Worm (Caenorhabditis elegans) whole organism, late embryonic: ENCODE measurements around the gene tmed-10.

ENCODE experiments used
- C08G9.2 ChIP-seq: sonication (generic microtip); optimal IDR thresholded peaks from 2 replicates; lab custom pipeline; 2016; ENCODE audit warnings: mild to moderate bottlenecking, missing genetic modification characterization, moderate library complexity, missing compliant biosample characterization
- F13H6.1 ChIP-seq: sonication (generic microtip); optimal IDR thresholded peaks from 2 replicates; lab custom pipeline; 2016; ENCODE audit warnings: missing genetic modification characterization, missing compliant biosample characterization
- K02D7.2 ChIP-seq: sonication (generic microtip); optimal IDR thresholded peaks from 2 replicates; lab custom pipeline; 2017; ENCODE audit warnings: mild to moderate bottlenecking, missing genetic modification characterization, missing compliant biosample characterization
- K09A11.1 ChIP-seq: sonication (generic microtip); optimal IDR thresholded peaks from 2 replicates; lab custom pipeline; 2017; ENCODE audit warnings: antibody characterized with exemption, mild to moderate bottlenecking, missing genetic modification characterization, missing compliant biosample characterization; ENCODE audit not compliant: insufficient read depth
- T23F11.4 ChIP-seq: fragments of 200-800 bp; sonication (Bioruptor generic); optimal IDR thresholded peaks from 2 replicates; lab custom pipeline; 2018; ENCODE audit warnings: mild to moderate bottlenecking, missing genetic modification characterization, missing compliant biosample characterization
- ceh-18 ChIP-seq: sonication (generic microtip); optimal IDR thresholded peaks from 2 replicates; lab custom pipeline; 2016; ENCODE audit warnings: missing genetic modification characterization, missing compliant biosample characterization
- ceh-22 ChIP-seq: sonication (generic microtip); optimal IDR thresholded peaks from 2 replicates; lab custom pipeline; 2017; ENCODE audit warnings: missing biosample characterization, missing genetic modification characterization
- ceh-30 ChIP-seq: fragments of 150-350 bp; optimal IDR thresholded peaks from 2 replicates; lab custom pipeline; 2014; ENCODE audit warnings: missing biosample characterization, missing genetic modification characterization
- ceh-45 ChIP-seq: fragments of 200-800 bp; sonication (Bioruptor generic); IDR thresholded peaks from 2 replicates; pipeline ENCODE4 v1.3.6; 2022; ENCODE audit warnings: missing genetic modification reagents, missing genetic modification characterization, missing compliant biosample characterization
- ceh-9 ChIP-seq: sonication (generic microtip); optimal IDR thresholded peaks from 2 replicates; lab custom pipeline; 2016; ENCODE audit warnings: mild to moderate bottlenecking, missing genetic modification characterization, inconsistent platforms, missing compliant biosample characterization
- che-1 ChIP-seq: sonication (generic microtip); optimal IDR thresholded peaks from 2 replicates; lab custom pipeline; 2016; ENCODE audit warnings: mild to moderate bottlenecking, missing genetic modification characterization, missing compliant biosample characterization
- dmd-4 ChIP-seq: sonication (generic microtip); optimal IDR thresholded peaks from 2 replicates; lab custom pipeline; 2016; ENCODE audit warnings: borderline replicate concordance, missing genetic modification characterization, missing compliant biosample characterization
- dve-1 ChIP-seq: sonication (generic microtip); optimal IDR thresholded peaks from 2 replicates; lab custom pipeline; 2017; ENCODE audit warnings: antibody characterized with exemption, mild to moderate bottlenecking, missing genetic modification characterization, missing compliant biosample characterization
- elt-2 ChIP-seq: sonication (generic microtip); optimal IDR thresholded peaks from 2 replicates; lab custom pipeline; 2016; ENCODE audit warnings: missing genetic modification reagents, missing genetic modification characterization, missing compliant biosample characterization
- elt-4 ChIP-seq: sonication (generic microtip); optimal IDR thresholded peaks from 2 replicates; lab custom pipeline; 2016; ENCODE audit warnings: missing genetic modification characterization, missing compliant biosample characterization
- eyg-1 ChIP-seq: sonication (generic microtip); optimal IDR thresholded peaks from 2 replicates; lab custom pipeline; 2016; ENCODE audit warnings: missing genotype, missing genetic modification characterization, missing compliant biosample characterization
- fax-1 ChIP-seq: sonication (generic microtip); optimal IDR thresholded peaks from 2 replicates; lab custom pipeline; 2016; ENCODE audit warnings: missing genotype, missing genetic modification characterization, missing compliant biosample characterization
- fkh-10 ChIP-seq: fragments of 150-350 bp; optimal IDR thresholded peaks from 2 replicates; lab custom pipeline; 2014; ENCODE audit warnings: missing biosample characterization, missing genetic modification reagents, missing genetic modification characterization
- fkh-6 ChIP-seq: sonication (generic microtip); optimal IDR thresholded peaks from 2 replicates; lab custom pipeline; 2016; ENCODE audit warnings: missing genetic modification characterization, missing compliant biosample characterization
- gmeb-2 ChIP-seq: sonication (generic microtip); optimal IDR thresholded peaks from 2 replicates; lab custom pipeline; 2016; ENCODE audit warnings: missing genetic modification characterization, inconsistent platforms, missing compliant biosample characterization
- hlh-13 ChIP-seq: fragments of 200-800 bp; sonication (Bioruptor generic); optimal IDR thresholded peaks from 2 replicates; lab custom pipeline; 2018; ENCODE audit warnings: mild to moderate bottlenecking, missing genetic modification characterization, missing compliant biosample characterization
- hlh-15 ChIP-seq: sonication (generic microtip); optimal IDR thresholded peaks from 2 replicates; lab custom pipeline; 2016; ENCODE audit warnings: missing genetic modification characterization, missing compliant biosample characterization
- lim-6 ChIP-seq: sonication (generic microtip); optimal IDR thresholded peaks from 2 replicates; lab custom pipeline; 2016; ENCODE audit warnings: missing genetic modification characterization, missing compliant biosample characterization
- lin-11 ChIP-seq: fragments of 200-800 bp; sonication (Bioruptor generic); optimal IDR thresholded peaks from 2 replicates; lab custom pipeline; 2018; ENCODE audit warnings: mild to moderate bottlenecking, missing genetic modification characterization, missing compliant biosample characterization
- madf-2 ChIP-seq: sonication (generic microtip); optimal IDR thresholded peaks from 2 replicates; lab custom pipeline; 2017; ENCODE audit warnings: missing genetic modification characterization, missing compliant biosample characterization
- mec-3 ChIP-seq: sonication (generic microtip); optimal IDR thresholded peaks from 2 replicates; lab custom pipeline; 2016; ENCODE audit warnings: borderline replicate concordance, missing genetic modification characterization, missing compliant biosample characterization
- nfya-1 ChIP-seq: sonication (generic microtip); optimal IDR thresholded peaks from 2 replicates; lab custom pipeline; 2017; ENCODE audit warnings: missing genetic modification characterization, mild to moderate bottlenecking, missing compliant biosample characterization, antibody characterized with exemption, moderate library complexity
- nhr-11 ChIP-seq: fragments of 150-350 bp; optimal IDR thresholded peaks from 2 replicates; lab custom pipeline; 2014; ENCODE audit warnings: missing biosample characterization, missing genetic modification characterization
- nhr-232 ChIP-seq: sonication (generic microtip); optimal IDR thresholded peaks from 2 replicates; lab custom pipeline; 2016; ENCODE audit warnings: missing genetic modification characterization, missing compliant biosample characterization
- npax-4 ChIP-seq: sonication (generic microtip); optimal IDR thresholded peaks from 2 replicates; lab custom pipeline; 2016; ENCODE audit warnings: missing genetic modification characterization, missing compliant biosample characterization
- pag-3 ChIP-seq: sonication (generic microtip); optimal IDR thresholded peaks from 2 replicates; lab custom pipeline; 2016; ENCODE audit warnings: missing compliant biosample characterization, missing genetic modification characterization, borderline replicate concordance
- pax-1 ChIP-seq: fragments of 150-350 bp; optimal IDR thresholded peaks from 2 replicates; lab custom pipeline; 2014; ENCODE audit warnings: missing biosample characterization, missing genetic modification characterization
- pha-2 ChIP-seq: sonication (generic microtip); optimal IDR thresholded peaks from 2 replicates; lab custom pipeline; 2017; ENCODE audit warnings: mild to moderate bottlenecking, missing genetic modification characterization, missing compliant biosample characterization
- pha-4 ChIP-seq: fragments of 150-350 bp; optimal IDR thresholded peaks from 2 replicates; lab custom pipeline; 2018; ENCODE audit warnings: missing biosample characterization, missing genetic modification reagents, missing genetic modification characterization
- pqm-1 ChIP-seq: sonication (generic microtip); optimal IDR thresholded peaks from 2 replicates; lab custom pipeline; 2016; ENCODE audit warnings: missing genetic modification characterization, missing compliant biosample characterization
- ref-2 ChIP-seq: sonication (generic microtip); optimal IDR thresholded peaks from 2 replicates; lab custom pipeline; 2016; ENCODE audit warnings: missing genetic modification characterization, missing compliant biosample characterization
- sdc-2 ChIP-seq: sonication (generic microtip); optimal IDR thresholded peaks from 2 replicates; lab custom pipeline; 2016; ENCODE audit warnings: missing genotype, missing genetic modification characterization, missing compliant biosample characterization
- sox-2 ChIP-seq: fragments of 200-800 bp; sonication (Bioruptor generic); IDR thresholded peaks from 2 replicates; pipeline ENCODE4 v1.3.6; 2022; ENCODE audit warnings: missing genetic modification reagents, missing genetic modification characterization, missing compliant biosample characterization
- syd-9 ChIP-seq: sonication (generic microtip); optimal IDR thresholded peaks from 2 replicates; lab custom pipeline; 2016; ENCODE audit warnings: mild to moderate bottlenecking, missing genetic modification characterization, moderate library complexity, missing compliant biosample characterization
- tbx-2 ChIP-seq: sonication (generic microtip); optimal IDR thresholded peaks from 2 replicates; lab custom pipeline; 2016; ENCODE audit warnings: missing genetic modification characterization, missing compliant biosample characterization
- tbx-7 ChIP-seq: sonication (generic microtip); optimal IDR thresholded peaks from 2 replicates; lab custom pipeline; 2016; ENCODE audit warnings: missing genotype, missing genetic modification characterization, missing compliant biosample characterization
- unc-3 ChIP-seq, 2 experiments: fragments of 200-800 bp in 1 of 2; sonication (Bioruptor generic) in 1 of 2; sonication (generic microtip) in 1 of 2; conservative IDR thresholded peaks in 1 of 2; optimal IDR thresholded peaks in 1 of 2; 2 replicates each; pipeline versions ENCODE4 v1.3.6 to Lab custom; 2016 to 2022; ENCODE audit warnings: missing compliant biosample characterization in 2 of 2, missing genetic modification characterization in 2 of 2, missing genetic modification reagents in 1 of 2
- unc-42 ChIP-seq: sonication (generic microtip); optimal IDR thresholded peaks from 2 replicates; lab custom pipeline; 2016; ENCODE audit warnings: missing genotype, missing genetic modification characterization, missing compliant biosample characterization
- zip-5 ChIP-seq: sonication (generic microtip); optimal IDR thresholded peaks from 2 replicates; lab custom pipeline; 2016; ENCODE audit warnings: missing genetic modification characterization, missing compliant biosample characterization
- ztf-16 ChIP-seq: sonication (generic microtip); optimal IDR thresholded peaks from 2 replicates; lab custom pipeline; 2017; ENCODE audit warnings: missing genetic modification characterization, missing compliant biosample characterization

The tmed-10 gene

DNA sequence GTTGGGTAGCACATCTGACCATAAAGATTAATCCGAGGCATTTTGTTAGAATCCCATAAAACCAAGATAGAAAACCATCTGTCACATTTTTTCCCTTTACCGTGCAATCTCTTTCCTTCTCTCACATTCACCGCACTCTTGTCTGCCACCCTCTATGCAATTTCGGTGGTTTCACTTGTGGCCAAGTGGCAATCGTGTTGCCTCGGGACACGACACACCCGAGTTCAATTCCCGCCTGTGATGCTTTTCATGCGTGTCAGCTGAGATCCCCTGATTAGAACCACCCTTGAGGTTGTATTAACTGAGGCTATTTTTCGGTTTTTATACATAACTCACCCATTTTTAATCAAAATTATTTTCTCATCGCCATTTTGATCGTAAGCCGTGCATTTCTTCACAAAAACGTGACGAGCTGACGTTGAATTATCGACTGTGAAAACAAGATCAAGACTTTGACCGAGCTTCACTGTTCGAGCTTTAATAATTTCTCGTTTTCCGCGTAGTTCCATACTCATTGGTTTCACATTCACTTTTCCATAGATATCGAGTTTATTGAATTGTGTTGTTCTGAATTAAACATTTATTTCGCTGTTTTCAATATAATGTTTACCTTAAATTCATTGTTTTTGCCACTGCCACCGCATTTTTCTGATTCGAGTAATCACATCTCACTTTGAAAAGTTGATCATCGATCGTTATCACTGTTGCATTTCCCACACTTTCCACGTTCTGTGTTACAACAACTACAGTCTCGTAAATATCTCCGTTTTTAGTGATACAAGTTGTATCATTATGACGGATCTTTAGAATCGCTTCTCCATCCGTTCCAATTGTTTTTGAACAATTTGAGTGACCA, 12.5 kb downstream of the tmed-10 start (continued):
- TF ChIP-seq npax-4 (tag; lab: Kevin White, UChicago) (peak; percentile 97), nhr-11 (tag; lab: Kevin White, UChicago) (no peak), ceh-18 (tag; lab: Kevin White, UChicago) (peak; percentile 96), elt-4 (tag; lab: Kevin White, UChicago) (peak; percentile 97), elt-2 (tag; lab: Kevin White, UChicago) (peak; percentile 100), unc-42 (tag; lab: Kevin White, UChicago) (peak; percentile 86), ceh-45 (GFP tag; lab: Robert Waterston, UW) (peak; percentile 99), dmd-4 (tag; lab: Kevin White, UChicago) (peak; percentile 98), madf-2 (tag; lab: Kevin White, UChicago) (peak; percentile 97), hlh-13 (GFP tag; lab: Kevin White, UChicago) (peak; percentile 99), eyg-1 (tag; lab: Kevin White, UChicago) (peak; percentile 98), zip-5 (tag; lab: Kevin White, UChicago) (peak; percentile 90), ceh-9 (tag; lab: Kevin White, UChicago) (peak; percentile 98), sox-2 (GFP tag; lab: Robert Waterston, UW) (peak; percentile 98), lin-11 (peak; percentile 97), unc-3 (GFP tag; conservative IDR thresholded peaks at IDR 0.05; lab: Robert Waterston, UW) (peak; percentile 99), unc-3 (tag; optimal IDR thresholded peaks at IDR 0.05; lab: Kevin White, UChicago) (peak; percentile 95), nfya-1 (tag; lab: Kevin White, UChicago) (peak; percentile 91), dve-1 (peak; percentile 99), tbx-7 (peak; percentile 77), fkh-6 (tag; lab: Kevin White, UChicago) (peak; percentile 96), C08G9.2 (peak; percentile 99), sdc-2 (tag; lab: Kevin White, UChicago) (peak; percentile 95), T23F11.4 (GFP tag; lab: Kevin White, UChicago) (peak; percentile 100), tbx-2 (tag; lab: Kevin White, UChicago) (peak; percentile 99), gmeb-2 (tag; lab: Kevin White, UChicago) (peak; percentile 99), F13H6.1 (tag; lab: Kevin White, UChicago) (peak; percentile 99), K02D7.2 (tag; lab: Kevin White, UChicago) (peak; percentile 100), fax-1 (peak; percentile 96), K09A11.1 (tag; lab: Kevin White, UChicago) (peak; percentile 98), lim-6 (tag; lab: Kevin White, UChicago) (peak; percentile 99), hlh-15 (peak; percentile 98), mec-3 (tag; lab: Kevin White, UChicago) (peak; percentile 88), che-1 (tag; lab: Kevin White, UChicago) (peak; percentile 98), pha-4 (no peak), nhr-232 (tag; lab: Kevin White, UChicago) (peak; percentile 99), pag-3 (tag; lab: Kevin White, UChicago) (peak; percentile 92), ceh-30 (peak; percentile 96), pqm-1 (tag; lab: Kevin White, UChicago) (peak; percentile 98), fkh-10 (GFP tag; lab: Kevin White, UChicago) (peak; percentile 85), ztf-16 (peak; percentile 97), ceh-22 (tag; lab: Kevin White, UChicago) (peak; percentile 97), ref-2 (tag; lab: Kevin White, UChicago) (peak; percentile 97), syd-9 (peak; percentile 97), pax-1 (peak; percentile 76), pha-2 (tag; lab: Kevin White, UChicago) (peak; percentile 96)
